Fruit fly (Drosophila melanogaster) whole organism, prepupa: ENCODE data around the gene smo.
A peak's percentile ranks its signal among the peaks of the same experiment; 100 is the strongest.

Experiments
- CG16779 ChIP-seq: fragments of 200-800 bp; sonication (Bioruptor generic); optimal IDR thresholded peaks from 3 replicates; lab custom pipeline; 2017; ENCODE audit warnings: missing biosample characterization, mild to moderate bottlenecking, missing genetic modification characterization
- CG34406 ChIP-seq: fragments of 200-800 bp; sonication (Bioruptor generic); optimal IDR thresholded peaks from 3 replicates; lab custom pipeline; 2016; ENCODE audit warnings: missing biosample characterization, missing genetic modification characterization
- CG6276 ChIP-seq: fragments of 200-800 bp; sonication (Bioruptor generic); optimal IDR thresholded peaks from 2 replicates; lab custom pipeline; 2017; ENCODE audit warnings: missing biosample characterization, mild to moderate bottlenecking, missing genetic modification characterization
- CG6854 ChIP-seq: fragments of 200-800 bp; sonication (Bioruptor generic); optimal IDR thresholded peaks from 2 replicates; lab custom pipeline; 2017; ENCODE audit warnings: missing biosample characterization, mild to moderate bottlenecking, missing genetic modification characterization
- CG8119 ChIP-seq: fragments of 200-800 bp; sonication (Bioruptor generic); IDR thresholded peaks from 3 replicates; pipeline ENCODE4 v1.3.6; 2022; ENCODE audit warnings: missing biosample characterization, missing genetic modification characterization
- CG8632 ChIP-seq: fragments of 200-800 bp; sonication (Bioruptor generic); optimal IDR thresholded peaks from 3 replicates; lab custom pipeline; 2016; ENCODE audit warnings: missing biosample characterization, missing genetic modification characterization
- Hr4 ChIP-seq: fragments of 200-800 bp; sonication (Bioruptor generic); optimal IDR thresholded peaks from 3 replicates; lab custom pipeline; 2016; ENCODE audit warnings: missing biosample characterization, missing genetic modification characterization
- OdsH ChIP-seq: fragments of 200-800 bp; sonication (Bioruptor generic); optimal IDR thresholded peaks from 3 replicates; lab custom pipeline; 2016; ENCODE audit warnings: missing biosample characterization, missing genetic modification characterization
- Sox102F ChIP-seq: fragments of 200-800 bp; sonication (Bioruptor generic); optimal IDR thresholded peaks from 2 replicates; lab custom pipeline; 2016; ENCODE audit warnings: missing biosample characterization, mild to moderate bottlenecking, missing genetic modification characterization
- cyc ChIP-seq: fragments of 200-800 bp; sonication (Bioruptor generic); optimal IDR thresholded peaks from 3 replicates; lab custom pipeline; 2016; ENCODE audit warnings: missing biosample characterization, missing genetic modification characterization
- dac ChIP-seq: fragments of 200-800 bp; sonication (Bioruptor generic); optimal IDR thresholded peaks from 2 replicates; lab custom pipeline; 2017; ENCODE audit warnings: missing biosample characterization, mild to moderate bottlenecking, missing genetic modification characterization
- pdm3 ChIP-seq: fragments of 200-800 bp; sonication (Bioruptor generic); optimal IDR thresholded peaks from 3 replicates; lab custom pipeline; 2016; ENCODE audit warnings: missing biosample characterization, missing genetic modification characterization
- spab ChIP-seq: fragments of 200-800 bp; sonication (Bioruptor generic); optimal IDR thresholded peaks from 2 replicates; lab custom pipeline; 2017; ENCODE audit warnings: missing biosample characterization, mild to moderate bottlenecking, missing genetic modification characterization, missing genetic modification reagents
- svp ChIP-seq: fragments of 200-800 bp; sonication (Bioruptor generic); peaks from one replicate; lab custom pipeline; 2016; ENCODE audit warnings: missing biosample characterization, missing genetic modification characterization

- TF ChIP-seq CG8632 = peak; percentile 24
- TF ChIP-seq CG16779 (tag; lab: Kevin White, UChicago) = peak; percentile 54
- peak; percentile 35 for TF ChIP-seq spab (GFP tag; lab: Kevin White, UChicago)
- TF ChIP-seq cyc (GFP tag; lab: Kevin White, UChicago) = peak; percentile 39
- no peak for TF ChIP-seq Sox102F (GFP tag; lab: Kevin White, UChicago)
- TF ChIP-seq Hr4 (GFP tag; lab: Kevin White, UChicago) = peak; percentile 85
- TF ChIP-seq dac (GFP tag; lab: Kevin White, UChicago) = peak; percentile 61
- TF ChIP-seq CG6276 (GFP tag; lab: Kevin White, UChicago) = peak; percentile 67
- peak; percentile 67 for TF ChIP-seq svp (GFP tag; lab: Kevin White, UChicago)
- TF ChIP-seq CG34406 (GFP tag; lab: Kevin White, UChicago) = peak; percentile 10
- peak; percentile 71 for TF ChIP-seq CG8119 (GFP tag; lab: Robert Waterston, UW)
- TF ChIP-seq CG6854 (GFP tag; lab: Kevin White, UChicago) = peak; percentile 56
- TF ChIP-seq pdm3 = peak; percentile 75
- TF ChIP-seq OdsH (GFP tag; lab: Kevin White, UChicago) = peak; percentile 75
Observed at dm6 chr2L:249048-249825, 28.1 kb upstream of the smo start.
